Worm (Caenorhabditis elegans): Measurements from ENCODE around the gene gei-14.

gei-14 gene

ce11 chrII:8295296-8295695, 19.3 kb upstream of the gei-14 start, which contains the start of gene nlp-55:
Gene nlp-55, minus strand, starts transcription at chrII:8295396.
- TF ChIP-seq flt-1 (GFP tag; IDR thresholded peaks at IDR 0.05) (no peak), F13C5.2 (tag; optimal IDR thresholded peaks at IDR 0.05) (no peak), ama-1 (optimal IDR thresholded peaks at IDR 0.05) (no peak), ets-7 (tag; optimal IDR thresholded peaks at IDR 0.05) (no peak), aly-1 (tag; optimal IDR thresholded peaks at IDR 0.05) (no peak), B0310.2 (tag; optimal IDR thresholded peaks at IDR 0.05) (no peak), hnd-1 (tag; optimal IDR thresholded peaks at IDR 0.05) (no peak), pes-1 (GFP tag; IDR thresholded peaks at IDR 0.05) (no peak), scrt-1 (GFP tag; IDR thresholded peaks at IDR 0.05) (no peak), tbx-37 (GFP tag; conservative IDR thresholded peaks at IDR 0.05) (no peak), ceh-36 (tag; optimal IDR thresholded peaks at IDR 0.05) (no peak)

DNA sequence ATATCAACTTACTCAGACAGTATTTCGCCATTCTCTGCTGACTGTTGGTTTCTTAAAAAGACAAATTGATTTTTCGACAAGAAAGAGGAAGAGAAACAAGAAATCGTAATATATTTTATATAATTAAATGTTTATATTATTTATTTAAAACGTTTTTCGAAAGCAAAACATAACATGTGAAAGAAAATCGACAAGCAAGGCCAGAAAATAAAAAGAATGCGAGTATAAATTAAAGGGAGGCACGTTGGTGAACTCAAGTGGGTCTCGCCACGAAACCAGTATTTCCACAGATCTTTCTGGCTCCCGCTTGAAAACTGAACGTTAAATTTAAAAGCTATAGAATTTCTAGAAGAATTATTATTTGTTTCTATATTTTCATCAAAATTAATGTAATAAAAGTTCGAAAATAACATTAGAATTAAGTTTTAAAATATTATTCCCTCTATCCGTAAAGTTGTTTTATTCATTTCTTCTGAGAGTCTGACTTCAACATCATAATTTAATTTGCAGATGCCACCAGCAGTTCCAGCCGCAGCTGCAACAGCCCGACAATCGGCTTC, 7.2 kb upstream of the gei-14 start, which contains the start of the genes nst-1 and cct-4:
nst-1 (minus strand) TSS at position 51 of the 560 bp plus-strand sequence.
cct-4 (plus strand) TSS at position 510 of the 560 bp plus-strand sequence.
- no peak for TF ChIP-seq flt-1 (GFP tag; IDR thresholded peaks at IDR 0.05)
- TF ChIP-seq scrt-1 (GFP tag; IDR thresholded peaks at IDR 0.05) = no peak
- no peak for TF ChIP-seq hnd-1 (tag; optimal IDR thresholded peaks at IDR 0.05)
- no peak for TF ChIP-seq hmg-4 (GFP tag; optimal IDR thresholded peaks at IDR 0.05)
- no peak for TF ChIP-seq tbx-37 (GFP tag; conservative IDR thresholded peaks at IDR 0.05)
- no peak for TF ChIP-seq ceh-13 (GFP tag; optimal IDR thresholded peaks at IDR 0.05)
- TF ChIP-seq tra-4 (tag; optimal IDR thresholded peaks at IDR 0.05) = no peak
- TF ChIP-seq pes-1 (GFP tag; IDR thresholded peaks at IDR 0.05) = no peak
- no peak for TF ChIP-seq ceh-36 (tag; optimal IDR thresholded peaks at IDR 0.05)
- no peak for TF ChIP-seq F13C5.2 (tag; optimal IDR thresholded peaks at IDR 0.05)
- TF ChIP-seq aly-1 (tag; optimal IDR thresholded peaks at IDR 0.05) = no peak
- TF ChIP-seq hmbx-1 (tag; optimal IDR thresholded peaks at IDR 0.05) = no peak
- TF ChIP-seq sea-1 (GFP tag; conservative IDR thresholded peaks at IDR 0.05) = no peak
- no peak for TF ChIP-seq ets-7 (tag; optimal IDR thresholded peaks at IDR 0.05)
- TF ChIP-seq ama-1 (optimal IDR thresholded peaks at IDR 0.05) = no peak
- no peak for TF ChIP-seq B0310.2 (tag; optimal IDR thresholded peaks at IDR 0.05)
- no peak for TF ChIP-seq tbx-11 (GFP tag; IDR thresholded peaks at IDR 0.05)

DNA sequence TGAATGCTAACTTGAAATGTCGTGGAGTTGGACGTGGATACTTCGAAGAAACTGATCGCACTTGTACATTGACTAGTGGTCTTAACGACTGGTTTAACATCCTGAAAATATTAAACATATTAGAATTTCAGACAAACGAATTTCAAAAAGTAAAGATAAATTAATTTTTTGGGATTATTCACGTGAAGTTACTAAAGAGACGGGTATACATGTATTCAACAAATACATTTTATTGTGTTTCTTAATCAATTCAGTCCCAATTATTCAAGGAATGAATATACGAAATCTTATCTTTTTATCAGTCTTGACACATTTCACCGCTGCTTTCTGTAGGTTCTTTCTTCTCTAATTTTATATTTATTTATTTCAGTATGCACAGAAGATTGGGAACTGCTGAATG, 2.4 kb upstream of the gei-14 start, which contains the start of the genes mrpl-10 and clec-142:
mrpl-10 (minus strand) TSS at position 101 of the 400 bp plus-strand sequence.
clec-142 (plus strand) TSS at position 264 of the 400 bp plus-strand sequence.
- TF ChIP-seq tbx-37 (GFP tag; conservative IDR thresholded peaks at IDR 0.05) (no peak), tbx-11 (GFP tag; IDR thresholded peaks at IDR 0.05) (no peak), hmbx-1 (tag; optimal IDR thresholded peaks at IDR 0.05) (no peak), sea-1 (GFP tag; conservative IDR thresholded peaks at IDR 0.05) (no peak), ama-1 (optimal IDR thresholded peaks at IDR 0.05) (no peak), B0310.2 (tag; optimal IDR thresholded peaks at IDR 0.05) (no peak), hmg-4 (GFP tag; optimal IDR thresholded peaks at IDR 0.05) (no peak), ceh-13 (GFP tag; optimal IDR thresholded peaks at IDR 0.05) (no peak), tra-4 (tag; optimal IDR thresholded peaks at IDR 0.05) (no peak), flt-1 (GFP tag; IDR thresholded peaks at IDR 0.05) (no peak), ceh-36 (tag; optimal IDR thresholded peaks at IDR 0.05) (no peak), aly-1 (tag; optimal IDR thresholded peaks at IDR 0.05) (no peak), pes-1 (GFP tag; IDR thresholded peaks at IDR 0.05) (no peak)

ce11 chrII:8273060-8273459, 3.0 kb downstream of the gei-14 start:
- no peak for TF ChIP-seq tbx-11 (GFP tag; IDR thresholded peaks at IDR 0.05)
- no peak for TF ChIP-seq ceh-13 (GFP tag; optimal IDR thresholded peaks at IDR 0.05)
- TF ChIP-seq scrt-1 (GFP tag; IDR thresholded peaks at IDR 0.05) = no peak
- TF ChIP-seq pes-1 (GFP tag; IDR thresholded peaks at IDR 0.05) = no peak
- no peak for TF ChIP-seq F13C5.2 (tag; optimal IDR thresholded peaks at IDR 0.05)
- no peak for TF ChIP-seq ets-7 (tag; optimal IDR thresholded peaks at IDR 0.05)
- no peak for TF ChIP-seq sea-1 (GFP tag; conservative IDR thresholded peaks at IDR 0.05)
- TF ChIP-seq ceh-36 (tag; optimal IDR thresholded peaks at IDR 0.05) = no peak
- TF ChIP-seq flt-1 (GFP tag; IDR thresholded peaks at IDR 0.05) = no peak
- no peak for TF ChIP-seq tra-4 (tag; optimal IDR thresholded peaks at IDR 0.05)
- no peak for TF ChIP-seq aly-1 (tag; optimal IDR thresholded peaks at IDR 0.05)
- no peak for TF ChIP-seq hmbx-1 (tag; optimal IDR thresholded peaks at IDR 0.05)
- TF ChIP-seq hmg-4 (GFP tag; optimal IDR thresholded peaks at IDR 0.05) = no peak
- TF ChIP-seq tbx-37 (GFP tag; conservative IDR thresholded peaks at IDR 0.05) = no peak
- TF ChIP-seq B0310.2 (tag; optimal IDR thresholded peaks at IDR 0.05) = no peak
- no peak for TF ChIP-seq ama-1 (optimal IDR thresholded peaks at IDR 0.05)
- TF ChIP-seq hnd-1 (tag; optimal IDR thresholded peaks at IDR 0.05) = no peak

ce11 chrII:8269855-8270647, 6.0 kb downstream of the gei-14 start, which contains the start of gene tdc-1:
Gene tdc-1, plus strand, starts transcription at chrII:8270597.
- no peak for TF ChIP-seq tbx-37 (GFP tag; conservative IDR thresholded peaks at IDR 0.05)
- no peak for TF ChIP-seq ama-1 (optimal IDR thresholded peaks at IDR 0.05)
- TF ChIP-seq tbx-11 (GFP tag; IDR thresholded peaks at IDR 0.05) = no peak
- no peak for TF ChIP-seq tra-4 (tag; optimal IDR thresholded peaks at IDR 0.05)
- no peak for TF ChIP-seq hmbx-1 (tag; optimal IDR thresholded peaks at IDR 0.05)
- no peak for TF ChIP-seq aly-1 (tag; optimal IDR thresholded peaks at IDR 0.05)
- TF ChIP-seq hmg-4 (GFP tag; optimal IDR thresholded peaks at IDR 0.05) = no peak
- TF ChIP-seq flt-1 (GFP tag; IDR thresholded peaks at IDR 0.05) = no peak
- TF ChIP-seq ets-7 (tag; optimal IDR thresholded peaks at IDR 0.05) = no peak
- no peak for TF ChIP-seq ceh-36 (tag; optimal IDR thresholded peaks at IDR 0.05)
- no peak for TF ChIP-seq pes-1 (GFP tag; IDR thresholded peaks at IDR 0.05)
- TF ChIP-seq B0310.2 (tag; optimal IDR thresholded peaks at IDR 0.05) = no peak
- TF ChIP-seq F13C5.2 (tag; optimal IDR thresholded peaks at IDR 0.05) = no peak
- no peak for TF ChIP-seq hnd-1 (tag; optimal IDR thresholded peaks at IDR 0.05)

DNA sequence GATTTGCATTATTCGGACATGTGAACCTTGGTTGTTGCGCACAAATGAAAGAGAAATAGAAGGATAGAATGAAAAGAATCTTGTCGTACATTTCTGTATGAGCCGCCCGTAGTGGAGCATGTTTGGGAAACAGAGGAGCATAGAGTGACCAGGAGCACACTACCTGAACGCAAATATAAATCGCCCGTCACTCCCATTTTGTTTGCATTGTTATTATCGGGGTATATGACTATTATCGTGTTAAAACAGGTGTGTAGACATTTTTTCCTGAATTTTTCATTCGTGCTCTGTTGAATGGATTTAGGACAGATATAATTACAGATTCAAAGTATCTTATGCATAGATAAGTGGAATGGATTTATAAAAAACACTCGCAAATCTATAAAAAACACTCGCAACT, 6.7 kb downstream of the gei-14 start, which contains the start of gene K01C8.2:
K01C8.2 (minus strand) TSS at position 101 of the 400 bp plus-strand sequence.
- TF ChIP-seq tbx-11 (GFP tag; IDR thresholded peaks at IDR 0.05) (no peak), pes-1 (GFP tag; IDR thresholded peaks at IDR 0.05) (no peak), hnd-1 (tag; optimal IDR thresholded peaks at IDR 0.05) (no peak), hmbx-1 (tag; optimal IDR thresholded peaks at IDR 0.05) (no peak), aly-1 (tag; optimal IDR thresholded peaks at IDR 0.05) (no peak), tra-4 (tag; optimal IDR thresholded peaks at IDR 0.05) (no peak), flt-1 (GFP tag; IDR thresholded peaks at IDR 0.05) (no peak), hmg-4 (GFP tag; optimal IDR thresholded peaks at IDR 0.05) (no peak), ceh-36 (tag; optimal IDR thresholded peaks at IDR 0.05) (no peak), scrt-1 (GFP tag; IDR thresholded peaks at IDR 0.05) (no peak), ceh-13 (GFP tag; optimal IDR thresholded peaks at IDR 0.05) (no peak)
